Worm (Caenorhabditis elegans): Measurements from ENCODE around the gene Y75B8A.6.

DNA sequence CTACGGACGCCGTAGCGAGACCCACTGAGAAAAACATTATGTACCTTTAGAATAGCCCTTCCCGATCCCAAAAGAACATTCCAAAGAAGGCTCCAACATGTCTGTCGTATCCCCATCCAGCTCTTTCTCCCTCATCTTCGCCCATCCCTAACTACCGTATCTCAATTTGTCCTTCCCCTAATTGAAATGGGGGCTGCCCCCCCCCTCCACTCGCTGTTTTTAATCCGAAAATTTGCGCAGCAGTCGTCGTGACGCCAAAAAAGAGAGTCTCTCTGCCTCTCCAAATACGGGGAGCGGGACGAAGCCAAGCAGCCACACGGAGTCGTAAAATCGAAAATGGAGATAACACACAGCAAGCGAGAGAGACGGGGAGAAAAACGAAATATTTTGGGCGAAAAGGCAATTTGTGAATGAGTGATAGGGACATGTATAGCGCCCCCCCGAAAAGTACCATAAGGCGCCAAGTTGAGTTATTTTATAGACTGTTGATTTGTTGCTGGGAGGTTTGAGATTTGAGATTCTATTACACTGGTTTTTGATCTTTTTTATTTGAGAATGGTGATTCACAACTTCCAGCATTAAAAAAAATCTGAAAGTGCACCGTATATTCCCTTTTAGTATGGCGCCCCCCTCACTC, 48.0 kb downstream of the Y75B8A.6 start:
- TF ChIP-seq hmbx-1 (tag; optimal IDR thresholded peaks at IDR 0.05), result no peak
- no peak for TF ChIP-seq ceh-13 (GFP tag; optimal IDR thresholded peaks at IDR 0.05)
- no peak for TF ChIP-seq pes-1 (GFP tag; IDR thresholded peaks at IDR 0.05)
- TF ChIP-seq hnd-1 (tag; optimal IDR thresholded peaks at IDR 0.05), result no peak
- no peak for TF ChIP-seq aly-1 (tag; optimal IDR thresholded peaks at IDR 0.05)
- TF ChIP-seq ama-1 (optimal IDR thresholded peaks at IDR 0.05), result no peak
- TF ChIP-seq tbx-11 (GFP tag; IDR thresholded peaks at IDR 0.05), result no peak
- no peak for TF ChIP-seq scrt-1 (GFP tag; IDR thresholded peaks at IDR 0.05)

All from whole organism, early embryonic.